Fruit fly (Drosophila melanogaster) whole organism, embryonic: Measurements from ENCODE around the gene JMJD4.

ENCODE experiments used
- CG10321 ChIP-seq: fragments of 200-800 bp; sonication (Bioruptor generic); IDR thresholded peaks from 2 replicates; pipeline ENCODE4 v1.3.6; 2022; ENCODE audit warnings: missing biosample characterization, missing genetic modification characterization
- CG11093 ChIP-seq: fragments of 200-800 bp; sonication (Bioruptor generic); IDR thresholded peaks from 3 replicates; pipeline ENCODE4 v1.3.6; 2022; ENCODE audit warnings: missing biosample characterization, missing genetic modification characterization
- CG15073 ChIP-seq: fragments of 200-800 bp; sonication (Bioruptor generic); optimal IDR thresholded peaks from 2 replicates; lab custom pipeline; 2016; ENCODE audit warnings: missing biosample characterization, missing genetic modification characterization
- CG15696 ChIP-seq: fragments of 200-800 bp; sonication (Bioruptor generic); optimal IDR thresholded peaks from 2 replicates; lab custom pipeline; 2019; ENCODE audit warnings: missing biosample characterization, mild to moderate bottlenecking, missing genetic modification characterization, moderate library complexity
- CG17568 ChIP-seq: fragments of 200-800 bp; sonication (Bioruptor generic); optimal IDR thresholded peaks from 2 replicates; lab custom pipeline; 2018; ENCODE audit warnings: missing biosample characterization, mild to moderate bottlenecking, missing genetic modification characterization, moderate library complexity
- CG17829 ChIP-seq: fragments of 200-800 bp; optimal IDR thresholded peaks from 2 replicates; lab custom pipeline; 2019; ENCODE audit warnings: missing biosample characterization, mild to moderate bottlenecking, missing genetic modification characterization, moderate library complexity
- CG2199 ChIP-seq: fragments of 200-800 bp; sonication (Bioruptor generic); IDR thresholded peaks from 3 replicates; pipeline ENCODE4 v1.3.6; 2022; ENCODE audit warnings: missing biosample characterization, missing genetic modification characterization
- CG31224 ChIP-seq: fragments of 200-800 bp; sonication (Bioruptor generic); IDR thresholded peaks from 2 replicates; pipeline ENCODE4 v1.3.6; 2022; ENCODE audit warnings: missing biosample characterization, missing genetic modification characterization
- CG3726 ChIP-seq: fragments of 200-800 bp; sonication (Bioruptor generic); IDR thresholded peaks from 3 replicates; pipeline ENCODE4, ENCODE4 v1.3.6; 2022; ENCODE audit warnings: missing biosample characterization, missing genetic modification characterization
- CG3838 ChIP-seq: fragments of 200-800 bp; sonication (Bioruptor generic); optimal IDR thresholded peaks from 3 replicates; lab custom pipeline; 2016; ENCODE audit warnings: missing biosample characterization, missing genetic modification characterization
- CG4854 ChIP-seq: fragments of 200-800 bp; sonication (Bioruptor generic); optimal IDR thresholded peaks from 2 replicates; lab custom pipeline; 2016; ENCODE audit warnings: missing biosample characterization, missing genetic modification characterization, inconsistent platforms
- CG6272 ChIP-seq: fragments of 200-800 bp; sonication (Bioruptor generic); IDR thresholded peaks from 2 replicates; pipeline ENCODE4 v1.3.6; 2022; ENCODE audit warnings: missing biosample characterization, missing genetic modification characterization
- CG7271 ChIP-seq: fragments of 200-800 bp; sonication (Bioruptor generic); optimal IDR thresholded peaks from 2 replicates; lab custom pipeline; 2018; ENCODE audit warnings: missing biosample characterization, mild to moderate bottlenecking, missing genetic modification characterization, moderate library complexity
- CG7556 ChIP-seq: fragments of 200-800 bp; sonication (Bioruptor generic); optimal IDR thresholded peaks from 2 replicates; lab custom pipeline; 2017; ENCODE audit warnings: missing biosample characterization, mild to moderate bottlenecking, missing genetic modification characterization
- CG7786 ChIP-seq: fragments of 200-800 bp; sonication (Bioruptor generic); optimal IDR thresholded peaks from 2 replicates; lab custom pipeline; 2016; ENCODE audit warnings: missing biosample characterization, missing genetic modification characterization
- CG9727 ChIP-seq: fragments of 200-800 bp; sonication (Bioruptor generic); optimal IDR thresholded peaks from 3 replicates; lab custom pipeline; 2017; ENCODE audit warnings: missing biosample characterization, mild to moderate bottlenecking, missing genetic modification characterization
- CoRest ChIP-seq: fragments of 200-800 bp; sonication (Bioruptor generic); optimal IDR thresholded peaks from 3 replicates; lab custom pipeline; 2018; ENCODE audit warnings: missing biosample characterization, mild to moderate bottlenecking, missing genetic modification characterization, moderate library complexity
- Doc2 ChIP-seq: fragments of 200-800 bp; sonication (Bioruptor generic); IDR thresholded peaks from 2 replicates; pipeline ENCODE4 v1.3.6; 2022; ENCODE audit warnings: missing biosample characterization, missing genetic modification characterization
- Dref ChIP-seq: fragments of 200-800 bp; sonication (Bioruptor generic); IDR thresholded peaks from 2 replicates; pipeline ENCODE4 v1.3.6; 2022; ENCODE audit warnings: missing biosample characterization, missing genetic modification characterization
- Fer3 ChIP-seq: fragments of 200-800 bp; sonication (Bioruptor generic); optimal IDR thresholded peaks from 2 replicates; lab custom pipeline; 2018; ENCODE audit warnings: missing biosample characterization, mild to moderate bottlenecking, missing genetic modification characterization, moderate library complexity
- H15 ChIP-seq: fragments of 200-800 bp; sonication (Bioruptor generic); IDR thresholded peaks from 3 replicates; pipeline ENCODE4 v1.3.6; 2022; ENCODE audit warnings: missing biosample characterization, missing genetic modification characterization
- MESR4 ChIP-seq: fragments of 200-800 bp; sonication (Bioruptor generic); optimal IDR thresholded peaks from 2 replicates; lab custom pipeline; 2018; ENCODE audit warnings: missing biosample characterization, mild to moderate bottlenecking, missing genetic modification characterization, moderate library complexity
- Max ChIP-seq: fragments of 200-800 bp; sonication (Bioruptor generic); optimal IDR thresholded peaks from 2 replicates; lab custom pipeline; 2016; ENCODE audit warnings: missing biosample characterization, mild to moderate bottlenecking, missing genetic modification characterization
- Nf-YB ChIP-seq: fragments of 200-800 bp; sonication (Bioruptor generic); optimal IDR thresholded peaks from 3 replicates; lab custom pipeline; 2019; ENCODE audit warnings: missing biosample characterization, mild to moderate bottlenecking, missing genetic modification characterization, moderate library complexity
- PHDP ChIP-seq: fragments of 200-800 bp; sonication (Bioruptor generic); optimal IDR thresholded peaks from 3 replicates; lab custom pipeline; 2018; ENCODE audit warnings: missing biosample characterization, mild to moderate bottlenecking, missing genetic modification characterization, moderate library complexity
- Rfx ChIP-seq: fragments of 200-800 bp; sonication (Bioruptor generic); IDR thresholded peaks from 2 replicates; pipeline ENCODE4 v1.3.6; 2022; ENCODE audit warnings: missing biosample characterization, missing genetic modification characterization
- ato ChIP-seq: fragments of 200-800 bp; sonication (Bioruptor generic); IDR thresholded peaks from 2 replicates; pipeline ENCODE4 v1.3.6; 2022; ENCODE audit warnings: missing biosample characterization, missing genetic modification characterization; ENCODE audit not compliant: partially characterized antibody
- bigmax ChIP-seq: fragments of 200-800 bp; sonication (Bioruptor generic); optimal IDR thresholded peaks from 2 replicates; lab custom pipeline; 2018; ENCODE audit warnings: missing biosample characterization, mild to moderate bottlenecking, missing genetic modification characterization
- chinmo ChIP-seq: fragments of 200-800 bp; sonication (Bioruptor generic); IDR thresholded peaks from 4 replicates; pipeline ENCODE4 v1.3.6; 2022; ENCODE audit warnings: missing biosample characterization, missing genetic modification characterization; ENCODE audit not compliant: partially characterized antibody
- chn ChIP-seq: fragments of 200-800 bp; sonication (Bioruptor generic); optimal IDR thresholded peaks from 2 replicates; lab custom pipeline; 2016; ENCODE audit warnings: missing biosample characterization, missing genetic modification characterization
- cwo ChIP-seq: fragments of 200-800 bp; sonication (Bioruptor generic); optimal IDR thresholded peaks from 3 replicates; lab custom pipeline; 2017; ENCODE audit warnings: missing biosample characterization, missing genetic modification characterization, mild to moderate bottlenecking, moderate library complexity, missing genetic modification reagents
- fd96Cb ChIP-seq: fragments of 200-800 bp; sonication (Bioruptor generic); optimal IDR thresholded peaks from 2 replicates; lab custom pipeline; 2018; ENCODE audit warnings: missing biosample characterization, mild to moderate bottlenecking, missing genetic modification characterization, moderate library complexity
- jing ChIP-seq: fragments of 200-800 bp; sonication (Bioruptor generic); optimal IDR thresholded peaks from 2 replicates; lab custom pipeline; 2018; ENCODE audit warnings: missing biosample characterization, mild to moderate bottlenecking, missing genetic modification characterization
- lab ChIP-seq: fragments of 200-800 bp; sonication (Bioruptor generic); optimal IDR thresholded peaks from 3 replicates; lab custom pipeline; 2017; ENCODE audit warnings: missing biosample characterization, missing genetic modification characterization, mild to moderate bottlenecking, moderate library complexity, missing genetic modification reagents
- odd ChIP-seq: fragments of 200-800 bp; sonication (Bioruptor generic); optimal IDR thresholded peaks from 2 replicates; lab custom pipeline; 2017; ENCODE audit warnings: missing biosample characterization, mild to moderate bottlenecking, missing genetic modification characterization
- rib ChIP-seq: fragments of 200-800 bp; sonication (Bioruptor generic); IDR thresholded peaks from 2 replicates; pipeline ENCODE4 v1.3.6; 2022; ENCODE audit warnings: missing biosample characterization, missing genetic modification characterization
- sc ChIP-seq, 3 experiments: fragments of >200 bp in 2 of 3; fragments of 200-800 bp in 1 of 3; sonication (Bioruptor generic) in 1 of 3; optimal IDR thresholded peaks; 2 replicates in 2 of 3; 3 replicates in 1 of 3; lab custom pipeline; 2017; ENCODE audit warnings: mild to moderate bottlenecking in 1 of 3, missing biosample characterization in 1 of 3, missing genetic modification characterization in 1 of 3, missing genetic modification reagents in 1 of 3
- sr ChIP-seq: fragments of 200-800 bp; sonication (Bioruptor generic); IDR thresholded peaks from 3 replicates; pipeline ENCODE4 v1.3.6; 2022; ENCODE audit warnings: missing biosample characterization, missing genetic modification characterization
- stwl ChIP-seq: fragments of 200-800 bp; sonication (Bioruptor generic); optimal IDR thresholded peaks from 3 replicates; lab custom pipeline; 2018; ENCODE audit warnings: missing biosample characterization, mild to moderate bottlenecking, missing genetic modification characterization, moderate library complexity
- tna ChIP-seq: fragments of 200-800 bp; sonication (Bioruptor generic); IDR thresholded peaks from 2 replicates; pipeline ENCODE4 v1.3.6; 2022; ENCODE audit warnings: missing biosample characterization, missing genetic modification characterization; ENCODE audit not compliant: partially characterized antibody
- trh ChIP-seq: fragments of 200-800 bp; sonication (Bioruptor generic); optimal IDR thresholded peaks from 2 replicates; lab custom pipeline; 2016; ENCODE audit warnings: missing biosample characterization, missing genetic modification characterization
- zen2 ChIP-seq: fragments of 200-800 bp; sonication (Bioruptor generic); IDR thresholded peaks from 3 replicates; pipeline ENCODE4 v1.3.6; 2022; ENCODE audit warnings: missing biosample characterization, missing genetic modification characterization; ENCODE audit not compliant: partially characterized antibody

Gene JMJD4

dm6 chr2L:18152172-18152639 lies 6.9 kb downstream of the JMJD4 start, which contains the start of gene Socs36E (continued):
- TF ChIP-seq chinmo (peak; percentile 86; the same call in 2 of the 4 replicates), lab (GFP tag; lab: Kevin White, UChicago) (peak; percentile 10), ato (GFP tag; lab: Robert Waterston, UW) (peak; percentile 79), CG7786 (GFP tag; lab: Kevin White, UChicago) (peak; percentile 46), sc (optimal IDR thresholded peaks at IDR 0.05; lab: Kevin White, UChicago) (no peak), sc (GFP tag; optimal IDR thresholded peaks at IDR 0.05; lab: Kevin White, UChicago) (no peak), CG7556 (GFP tag; lab: Kevin White, UChicago) (no peak), CG9727 (GFP tag; lab: Kevin White, UChicago) (no peak), cwo (GFP tag; lab: Kevin White, UChicago) (no peak), CG3726 (GFP tag; lab: Robert Waterston, UW) (no peak; the same call in 2 of the 3 replicates), jing (no peak), CG4854 (GFP tag; lab: Kevin White, UChicago) (no peak), stwl (peak; percentile 84), H15 (GFP tag; lab: Robert Waterston, UW) (no peak; the same call in 2 of the 3 replicates), rib (GFP tag; lab: Robert Waterston, UW) (no peak), tna (GFP tag; lab: Robert Waterston, UW) (peak; percentile 63; the same call in 1 of the 2 replicates), sr (GFP tag; lab: Robert Waterston, UW) (peak; percentile 39; the same call in 1 of the 3 replicates), PHDP (tag; lab: Kevin White, UChicago) (peak; percentile 45), CG10321 (GFP tag; lab: Robert Waterston, UW) (no peak), CG11093 (GFP tag; lab: Robert Waterston, UW) (no peak), zen2 (no peak; the same call in 2 of the 3 replicates), CG3838 (no peak), Max (no peak), Nf-YB (peak; percentile 43), CG6272 (GFP tag; lab: Robert Waterston, UW) (no peak; the same call in 1 of the 2 replicates), CG7271 (tag; lab: Kevin White, UChicago) (no peak), CoRest (peak; percentile 44), CG15073 (GFP tag; lab: Kevin White, UChicago) (no peak), Dref (peak; percentile 50), Fer3 (no peak), trh (GFP tag; lab: Kevin White, UChicago) (no peak), CG17568 (GFP tag; lab: Kevin White, UChicago) (no peak), CG2199 (peak; percentile 90; the same call in 2 of the 3 replicates), MESR4 (GFP tag; lab: Kevin White, UChicago) (peak; percentile 62), CG31224 (GFP tag; lab: Robert Waterston, UW) (no peak), odd (no peak), CG15696 (tag; lab: Kevin White, UChicago) (no peak), fd96Cb (tag; lab: Kevin White, UChicago) (no peak), Rfx (peak; percentile 59), Doc2 (GFP tag; lab: Robert Waterston, UW) (no peak), chn (no peak), CG17829 (tag; lab: Kevin White, UChicago) (peak; percentile 85), bigmax (GFP tag; lab: Kevin White, UChicago) (no peak)
